Fruit fly (Drosophila melanogaster) whole organism, embryonic: ENCODE data around the gene qtc.

ENCODE experiments used
- Ada2b ChIP-seq: fragments of 200-800 bp; sonication (Bioruptor generic); IDR thresholded peaks from 2 replicates; pipeline ENCODE4 v1.3.6; 2022; ENCODE audit warnings: missing biosample characterization, missing genetic modification characterization
- Adf1 ChIP-seq: fragments of 200-800 bp; sonication (Bioruptor generic); IDR thresholded peaks from 2 replicates; pipeline ENCODE4 v1.3.6; 2022; ENCODE audit warnings: missing biosample characterization, missing genetic modification characterization
- Aef1 ChIP-seq: fragments of 200-800 bp; sonication (Bioruptor generic); IDR thresholded peaks from 3 replicates; pipeline ENCODE4 v1.3.6; 2022; ENCODE audit warnings: missing biosample characterization, missing genetic modification characterization
- Atf3 ChIP-seq: fragments of 200-800 bp; sonication (Bioruptor generic); optimal IDR thresholded peaks from 3 replicates; lab custom pipeline; 2016; ENCODE audit warnings: missing biosample characterization, missing genetic modification characterization
- Atf6 ChIP-seq: fragments of 200-800 bp; sonication (Bioruptor generic); IDR thresholded peaks from 2 replicates; pipeline ENCODE4 v1.3.6; 2022; ENCODE audit warnings: missing biosample characterization, missing genetic modification characterization
- BEAF-32 ChIP-seq: fragments of 200-800 bp; sonication (Bioruptor generic); optimal IDR thresholded peaks from 3 replicates; lab custom pipeline; 2017; ENCODE audit warnings: missing biosample characterization, missing genetic modification characterization, mild to moderate bottlenecking, moderate library complexity, missing genetic modification reagents
- C15 ChIP-seq: fragments of 200-800 bp; sonication (Bioruptor generic); IDR thresholded peaks from 3 replicates; pipeline ENCODE4 v1.3.6; 2022; ENCODE audit warnings: missing biosample characterization, missing genetic modification characterization
- CG11398 ChIP-seq: fragments of 200-800 bp; sonication (Bioruptor generic); optimal IDR thresholded peaks from 2 replicates; lab custom pipeline; 2016; ENCODE audit warnings: missing biosample characterization, missing genetic modification characterization
- CG14050 ChIP-seq: fragments of 200-800 bp; sonication (Bioruptor generic); IDR thresholded peaks from 3 replicates; pipeline ENCODE4 v1.3.6; 2022; ENCODE audit warnings: missing biosample characterization, missing genetic modification characterization
- CG2120 ChIP-seq: fragments of 200-800 bp; sonication (Bioruptor generic); optimal IDR thresholded peaks from 3 replicates; lab custom pipeline; 2016; ENCODE audit warnings: missing biosample characterization, missing genetic modification characterization
- CG32767 ChIP-seq: fragments of 200-800 bp; sonication (Bioruptor generic); IDR thresholded peaks from 2 replicates; pipeline ENCODE4 v1.3.6; 2022; ENCODE audit warnings: missing biosample characterization, missing genetic modification characterization
- CG33557 ChIP-seq: fragments of 200-800 bp; sonication (Bioruptor generic); optimal IDR thresholded peaks from 2 replicates; lab custom pipeline; 2019; ENCODE audit warnings: missing biosample characterization, mild to moderate bottlenecking, missing genetic modification characterization, moderate library complexity
- CG6175 ChIP-seq: fragments of 200-800 bp; sonication (Bioruptor generic); IDR thresholded peaks from 3 replicates; pipeline ENCODE4 v1.3.6; 2022; ENCODE audit warnings: missing biosample characterization, missing genetic modification characterization
- CG6791 ChIP-seq: fragments of 200-800 bp; sonication (Bioruptor generic); IDR thresholded peaks from 3 replicates; pipeline ENCODE4 v1.3.6; 2022; ENCODE audit warnings: missing biosample characterization, missing genetic modification characterization; ENCODE audit not compliant: partially characterized antibody
- CG7372 ChIP-seq: fragments of 200-800 bp; sonication (Bioruptor generic); IDR thresholded peaks from 2 replicates; pipeline ENCODE4 v1.3.6; 2022; ENCODE audit warnings: missing biosample characterization, missing genetic modification characterization
- CG7987 ChIP-seq: fragments of 200-800 bp; sonication (Bioruptor generic); optimal IDR thresholded peaks from 2 replicates; lab custom pipeline; 2018; ENCODE audit warnings: missing biosample characterization, mild to moderate bottlenecking, missing genetic modification characterization, moderate library complexity
- CG8924 ChIP-seq: fragments of 200-800 bp; optimal IDR thresholded peaks from 3 replicates; lab custom pipeline; 2019; ENCODE audit warnings: missing biosample characterization, mild to moderate bottlenecking, missing genetic modification characterization, moderate library complexity
- CG9932 ChIP-seq: fragments of 200-800 bp; sonication (Bioruptor generic); IDR thresholded peaks from 2 replicates; pipeline ENCODE4 v1.3.6; 2022; ENCODE audit warnings: missing biosample characterization, missing genetic modification characterization
- ERR ChIP-seq: fragments of 200-800 bp; sonication (Bioruptor generic); optimal IDR thresholded peaks from 2 replicates; lab custom pipeline; 2016; ENCODE audit warnings: missing biosample characterization, missing genetic modification characterization
- GATAe ChIP-seq: fragments of 200-800 bp; sonication (Bioruptor generic); conservative IDR thresholded peaks from 2 replicates; pipeline ENCODE4 v1.3.6; 2022; ENCODE audit warnings: missing biosample characterization, missing genetic modification characterization
- Hmx ChIP-seq: fragments of 200-800 bp; sonication (Bioruptor generic); optimal IDR thresholded peaks from 2 replicates; lab custom pipeline; 2016; ENCODE audit warnings: missing biosample characterization, missing genetic modification characterization
- MESR4 ChIP-seq: fragments of 200-800 bp; sonication (Bioruptor generic); optimal IDR thresholded peaks from 2 replicates; lab custom pipeline; 2018; ENCODE audit warnings: missing biosample characterization, mild to moderate bottlenecking, missing genetic modification characterization, moderate library complexity
- Max ChIP-seq: fragments of 200-800 bp; sonication (Bioruptor generic); optimal IDR thresholded peaks from 2 replicates; lab custom pipeline; 2016; ENCODE audit warnings: missing biosample characterization, mild to moderate bottlenecking, missing genetic modification characterization
- Med ChIP-seq: fragments of 200-800 bp; sonication (Bioruptor generic); peaks from one replicate; lab custom pipeline; 2016; ENCODE audit warnings: missing biosample characterization, missing genetic modification characterization, mild to moderate bottlenecking, inconsistent platforms, moderate library complexity
- Neu2 ChIP-seq: fragments of 200-800 bp; sonication (Bioruptor generic); optimal IDR thresholded peaks from 3 replicates; lab custom pipeline; 2016; ENCODE audit warnings: missing biosample characterization, missing genetic modification characterization, borderline replicate concordance
- NfI ChIP-seq: fragments of 200-800 bp; sonication (Bioruptor generic); optimal IDR thresholded peaks from 3 replicates; lab custom pipeline; 2018; ENCODE audit warnings: missing biosample characterization, mild to moderate bottlenecking, missing genetic modification characterization, moderate library complexity
- Oaz ChIP-seq: fragments of 200-800 bp; sonication (Bioruptor generic); IDR thresholded peaks from 2 replicates; pipeline ENCODE4 v1.3.6; 2022; ENCODE audit warnings: missing biosample characterization, missing genetic modification characterization
- Rfx ChIP-seq: fragments of 200-800 bp; sonication (Bioruptor generic); IDR thresholded peaks from 2 replicates; pipeline ENCODE4 v1.3.6; 2022; ENCODE audit warnings: missing biosample characterization, missing genetic modification characterization
- Sin3A ChIP-seq: fragments of >200 bp; optimal IDR thresholded peaks from 2 replicates; lab custom pipeline; 2018
- ash1 ChIP-seq: fragments of 200-800 bp; sonication (Bioruptor generic); optimal IDR thresholded peaks from 2 replicates; lab custom pipeline; 2018; ENCODE audit warnings: missing biosample characterization, mild to moderate bottlenecking, missing genetic modification characterization
- corto ChIP-seq: fragments of 200-800 bp; sonication (Bioruptor generic); optimal IDR thresholded peaks from 2 replicates; lab custom pipeline; 2016; ENCODE audit warnings: missing biosample characterization, mild to moderate bottlenecking, missing genetic modification characterization, moderate library complexity
- eve ChIP-seq, 2 experiments: fragments of >200 bp; optimal IDR thresholded peaks; 2 replicates each; lab custom pipeline; 2017; ENCODE audit warnings: missing biosample characterization in 2 of 2, missing genetic modification characterization in 2 of 2
- insv ChIP-seq, 2 experiments: fragments of 200-800 bp; sonication (Bioruptor generic); optimal IDR thresholded peaks; 3 replicates each; lab custom pipeline; 2016 to 2018; ENCODE audit warnings: missing biosample characterization in 2 of 2, missing genetic modification characterization in 2 of 2
- lmd ChIP-seq: fragments of 200-800 bp; sonication (Bioruptor generic); IDR thresholded peaks from 2 replicates; pipeline ENCODE4 v1.3.6; 2022; ENCODE audit warnings: missing biosample characterization, missing genetic modification characterization
- maf-S ChIP-seq: fragments of 200-800 bp; sonication (Bioruptor generic); optimal IDR thresholded peaks from 2 replicates; lab custom pipeline; 2016; ENCODE audit warnings: missing biosample characterization, missing genetic modification characterization
- odd ChIP-seq: fragments of 200-800 bp; sonication (Bioruptor generic); optimal IDR thresholded peaks from 2 replicates; lab custom pipeline; 2017; ENCODE audit warnings: missing biosample characterization, mild to moderate bottlenecking, missing genetic modification characterization
- sisA ChIP-seq: fragments of 200-800 bp; sonication (Bioruptor generic); IDR thresholded peaks from 2 replicates; pipeline ENCODE4 v1.3.6; 2022; ENCODE audit warnings: missing biosample characterization, missing genetic modification characterization
- stc ChIP-seq: fragments of 200-800 bp; sonication (Bioruptor generic); IDR thresholded peaks from 2 replicates; pipeline ENCODE4 v1.3.6; 2022; ENCODE audit warnings: missing biosample characterization, missing genetic modification characterization
- trem ChIP-seq: fragments of 200-800 bp; optimal IDR thresholded peaks from 3 replicates; lab custom pipeline; 2019; ENCODE audit warnings: missing biosample characterization, mild to moderate bottlenecking, missing genetic modification characterization, moderate library complexity
- unc-4 ChIP-seq: fragments of 200-800 bp; sonication (Bioruptor generic); IDR thresholded peaks from 2 replicates; pipeline ENCODE4 v1.3.6; 2022; ENCODE audit warnings: missing biosample characterization, missing genetic modification characterization; ENCODE audit not compliant: partially characterized antibody
- usp ChIP-seq: fragments of >200 bp; optimal IDR thresholded peaks from 2 replicates; lab custom pipeline; 2017; ENCODE audit warnings: missing biosample characterization, missing genetic modification characterization
- zfh1 ChIP-seq: fragments of 200-800 bp; sonication (Bioruptor generic); IDR thresholded peaks from 3 replicates; pipeline ENCODE4 v1.3.6; 2022; ENCODE audit warnings: missing biosample characterization, missing genetic modification characterization

Gene qtc

DNA sequence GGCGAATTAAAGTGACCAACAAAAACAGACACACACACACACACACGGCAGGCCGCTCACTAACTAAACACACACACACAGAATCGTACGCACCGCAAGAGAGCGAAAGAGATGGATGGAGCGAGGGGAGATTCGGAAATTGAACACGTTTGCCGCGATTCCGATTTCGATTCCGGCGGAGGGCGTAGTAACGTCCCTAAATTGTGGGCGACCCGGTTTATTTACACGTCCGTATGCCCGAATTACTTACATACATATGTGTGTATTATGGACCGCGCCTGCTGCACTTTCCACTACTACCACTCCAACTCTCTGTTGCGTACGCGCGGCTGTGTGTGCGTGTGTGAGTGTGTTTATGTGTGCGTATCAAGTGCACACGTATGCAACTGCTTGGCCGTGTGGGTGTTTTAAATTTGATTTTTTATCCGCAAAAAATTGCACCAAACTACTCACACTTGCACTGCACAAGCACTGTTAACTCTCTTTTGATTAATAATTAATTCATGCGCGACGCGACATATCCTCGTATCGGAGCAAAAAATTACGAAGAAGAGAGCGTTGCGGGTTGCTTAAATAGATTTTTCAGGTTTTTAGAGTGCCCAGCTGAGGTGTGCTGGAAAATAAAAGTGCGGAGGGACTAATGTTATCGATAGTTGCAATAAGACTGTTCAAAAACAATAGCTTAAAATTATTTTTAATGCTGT lies 32.5 kb downstream of the qtc start, which contains the start of gene Pgant5 (continued):
- TF ChIP-seq trem (tag; lab: Kevin White, UChicago): peak; percentile 32
- no peak for TF ChIP-seq Hmx
- no peak for TF ChIP-seq BEAF-32
- TF ChIP-seq unc-4: no peak; the same call in 1 of the 2 replicates
- peak in 1 of 2 experiments; percentile 90 for TF ChIP-seq insv (GFP tag; optimal IDR thresholded peaks at IDR 0.05; lab: Kevin White, UChicago)
- peak; percentile 20; the same call in 1 of the 2 replicates for TF ChIP-seq Rfx (GFP tag; lab: Robert Waterston, UW)
- TF ChIP-seq maf-S (GFP tag; lab: Kevin White, UChicago): no peak
- no peak for TF ChIP-seq Sin3A
- TF ChIP-seq Max (GFP tag; lab: Kevin White, UChicago): no peak
- no peak for TF ChIP-seq Oaz (GFP tag; lab: Robert Waterston, UW)
- TF ChIP-seq stc (GFP tag; lab: Robert Waterston, UW): no peak
- TF ChIP-seq Med (GFP tag; lab: Kevin White, UChicago): peak; percentile 83
- no peak for TF ChIP-seq GATAe (GFP tag; lab: Robert Waterston, UW)
- no peak for TF ChIP-seq CG14050 (GFP tag; lab: Robert Waterston, UW)
- no peak for TF ChIP-seq NfI (GFP tag; lab: Kevin White, UChicago)
- TF ChIP-seq Atf6: no peak
- no peak for TF ChIP-seq CG9932
- no peak for TF ChIP-seq corto (GFP tag; lab: Kevin White, UChicago)
- no peak for TF ChIP-seq lmd (GFP tag; lab: Robert Waterston, UW)
- TF ChIP-seq Aef1 (GFP tag; lab: Robert Waterston, UW): no peak
- no peak for TF ChIP-seq zfh1 (GFP tag; lab: Robert Waterston, UW)
- peak; percentile 14 for TF ChIP-seq CG2120 (GFP tag; lab: Kevin White, UChicago)
- TF ChIP-seq CG32767 (GFP tag; lab: Robert Waterston, UW): no peak
- TF ChIP-seq ERR: no peak
- no peak for TF ChIP-seq usp
- TF ChIP-seq ash1 (GFP tag; lab: Kevin White, UChicago): no peak
- peak; percentile 36 for TF ChIP-seq CG8924 (tag; lab: Kevin White, UChicago)
- TF ChIP-seq eve (GFP tag; optimal IDR thresholded peaks at IDR 0.05; lab: Kevin White, UChicago): no peak
- TF ChIP-seq CG6175 (GFP tag; lab: Robert Waterston, UW): no peak
- no peak for TF ChIP-seq sisA
- TF ChIP-seq CG7372 (GFP tag; lab: Robert Waterston, UW): no peak
- no peak for TF ChIP-seq odd (GFP tag; lab: Kevin White, UChicago)
- TF ChIP-seq CG6791: no peak
- TF ChIP-seq CG11398 (GFP tag; lab: Kevin White, UChicago): peak; percentile 22
- TF ChIP-seq Ada2b: no peak
- no peak for TF ChIP-seq CG7987
- TF ChIP-seq CG33557 (GFP tag; lab: Kevin White, UChicago): no peak
- no peak for TF ChIP-seq C15 (GFP tag; lab: Robert Waterston, UW)
- TF ChIP-seq Neu2: no peak
- no peak for TF ChIP-seq Atf3 (GFP tag; lab: Kevin White, UChicago)
- TF ChIP-seq Adf1: no peak; the same call in 1 of the 2 replicates
- TF ChIP-seq MESR4 (GFP tag; lab: Kevin White, UChicago): peak; percentile 82
